Worm (Caenorhabditis elegans) whole organism, L4/young adult: ENCODE results near the gene swt-5.

ENCODE experiments used
- W03F9.2 ChIP-seq: fragments of 150-350 bp; optimal IDR thresholded peaks from 2 replicates; lab custom pipeline; 2014; ENCODE audit warnings: missing biosample characterization, missing genetic modification characterization
- dao-5 ChIP-seq: sonication (generic microtip); optimal IDR thresholded peaks from 2 replicates; lab custom pipeline; 2016; ENCODE audit warnings: missing genotype, missing genetic modification characterization, moderate library complexity, missing compliant biosample characterization
- him-1 ChIP-seq: sonication (generic microtip); optimal IDR thresholded peaks from 2 replicates; lab custom pipeline; 2016; ENCODE audit warnings: missing genotype, missing genetic modification reagents, missing genetic modification characterization, missing compliant biosample characterization

The swt-5 gene

DNA sequence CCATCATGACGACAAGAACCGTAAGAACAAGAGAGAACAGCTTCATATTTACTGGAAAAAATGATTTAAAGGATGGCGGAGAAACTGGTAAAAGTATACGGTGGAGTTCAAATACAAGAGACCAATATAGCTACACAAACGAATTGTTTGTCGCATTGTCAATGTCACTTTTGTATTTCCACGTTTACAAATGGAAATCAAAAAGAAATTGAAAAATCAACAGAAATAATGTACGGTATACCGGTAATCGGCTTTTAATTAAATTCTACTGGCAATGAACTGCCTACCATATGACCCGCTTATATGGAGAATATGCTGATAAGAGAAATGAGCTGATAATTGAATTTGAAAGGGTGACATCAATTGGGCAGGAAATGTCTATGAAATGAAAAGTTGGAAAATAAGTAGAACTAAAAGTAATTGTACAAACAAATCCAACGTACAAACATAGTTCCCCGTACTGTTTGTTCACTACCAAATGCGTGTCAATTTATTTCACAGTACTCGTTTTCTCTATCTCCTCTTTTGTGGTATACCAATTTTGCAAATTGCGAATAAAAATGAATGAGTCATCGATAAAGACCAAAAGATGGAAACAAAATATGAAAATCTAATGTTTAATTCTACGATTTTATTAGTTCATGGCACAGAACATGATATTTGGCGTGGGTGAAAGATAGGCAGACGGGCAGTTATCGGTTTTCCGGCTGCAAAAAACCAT is 9.6 kb upstream of the swt-5 start, which contains the start of gene K06A4.7:
Gene K06A4.7, minus strand, starts transcription at position 51 of the 721 bp plus-strand sequence.
- TF ChIP-seq dao-5 (no peak), W03F9.2 (tag; lab: Kevin White, UChicago) (no peak), him-1 (tag; lab: Kevin White, UChicago) (no peak)

DNA sequence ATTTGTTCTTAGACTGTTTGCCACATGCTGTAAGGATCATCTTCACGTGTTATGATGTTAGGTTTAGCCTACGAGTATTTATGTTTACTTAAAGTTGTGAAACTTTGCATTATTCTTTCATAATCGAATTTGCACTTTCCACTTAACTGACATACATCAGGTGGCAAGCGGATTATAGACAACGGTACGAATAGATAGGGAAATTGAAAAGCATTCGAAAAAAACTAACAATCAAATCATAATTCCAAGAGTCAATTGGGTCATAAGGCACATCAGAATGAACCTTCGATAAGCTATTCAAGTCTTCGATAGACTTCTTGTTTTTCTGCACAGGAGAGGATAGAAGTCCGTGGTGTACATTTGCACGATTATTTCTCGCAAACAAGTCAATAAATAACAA is 8.7 kb upstream of the swt-5 start:
- TF ChIP-seq dao-5: no peak
- no peak for TF ChIP-seq him-1 (tag; lab: Kevin White, UChicago)
- TF ChIP-seq W03F9.2 (tag; lab: Kevin White, UChicago): no peak

DNA sequence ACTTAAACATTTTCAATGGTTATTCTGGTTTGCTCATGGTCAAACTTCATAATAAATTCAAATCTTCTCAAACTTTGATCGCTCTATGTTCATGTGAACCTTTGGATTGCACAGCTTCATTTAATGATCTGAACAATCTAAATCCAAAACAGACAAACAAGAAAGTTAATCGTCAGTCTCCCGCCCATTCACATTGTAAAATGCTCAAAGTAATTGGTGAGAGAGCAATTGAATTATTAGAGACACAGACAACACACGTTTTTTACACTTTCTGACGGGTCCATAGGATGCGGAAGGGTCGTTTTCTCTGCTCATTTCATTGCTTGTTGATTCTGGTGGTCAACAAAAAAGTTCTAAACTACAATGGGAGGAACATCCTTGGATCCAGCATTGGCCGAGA is 4.5 kb upstream of the swt-5 start, which contains the start of gene gsnl-1:
Gene gsnl-1, plus strand, starts transcription at position 301 of the 400 bp plus-strand sequence.
- TF ChIP-seq him-1 (tag; lab: Kevin White, UChicago): no peak
- no peak for TF ChIP-seq W03F9.2 (tag; lab: Kevin White, UChicago)
- TF ChIP-seq dao-5: no peak

DNA sequence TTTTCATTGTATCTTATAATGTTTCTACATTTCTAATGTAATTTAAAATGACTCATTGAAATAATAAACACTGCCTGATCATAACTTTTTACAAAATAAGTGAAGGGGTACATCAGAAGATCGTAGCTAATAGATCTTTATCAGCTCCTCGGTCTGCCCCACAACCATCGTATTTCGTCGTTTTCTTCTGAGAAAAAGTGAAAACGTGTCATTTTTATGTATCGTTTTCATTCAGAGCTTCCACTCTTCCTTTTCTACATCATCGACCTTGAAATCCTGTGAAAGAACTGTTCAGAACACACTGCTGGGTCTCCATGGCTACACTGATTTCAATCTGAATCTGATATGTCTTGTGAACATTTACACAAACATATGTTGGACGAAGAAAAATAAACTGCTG is 1.9 kb upstream of the swt-5 start:
- no peak for TF ChIP-seq him-1 (tag; lab: Kevin White, UChicago)
- TF ChIP-seq dao-5: no peak
- TF ChIP-seq W03F9.2 (tag; lab: Kevin White, UChicago): no peak

DNA sequence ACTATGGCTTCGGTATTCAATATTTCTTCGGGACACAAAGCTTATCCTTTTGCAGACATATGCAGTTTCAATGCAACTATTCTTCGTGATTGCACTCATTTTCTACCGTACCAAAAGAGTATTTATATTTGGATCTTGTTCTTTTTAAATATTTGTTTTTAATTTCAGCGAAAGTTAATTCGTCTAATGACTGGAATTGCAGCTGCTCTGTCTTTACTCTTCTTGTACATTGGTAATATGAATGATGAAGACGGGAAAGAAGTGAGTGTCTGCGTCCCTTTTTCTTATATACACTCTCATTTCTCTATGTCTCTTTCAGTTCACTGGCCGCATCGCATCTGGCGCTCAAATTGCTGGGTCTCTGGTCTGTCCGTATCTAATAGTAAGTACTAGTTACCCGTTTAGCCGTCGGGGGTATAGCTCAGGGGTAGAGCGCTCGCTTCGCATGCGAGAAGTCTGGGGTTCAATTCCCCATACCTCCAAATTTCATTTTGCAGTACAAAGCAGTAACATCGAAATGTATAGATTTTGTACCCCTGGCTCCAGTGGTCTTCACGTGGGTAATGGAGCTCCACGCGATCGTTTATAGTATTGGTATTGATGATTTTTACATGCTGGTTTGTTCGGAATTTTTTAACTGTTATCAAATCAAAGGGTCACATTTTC is 2.1 kb downstream of the swt-5 start:
- TF ChIP-seq W03F9.2 (tag; lab: Kevin White, UChicago) (peak; percentile 14), him-1 (tag; lab: Kevin White, UChicago) (peak; percentile 47), dao-5 (peak; percentile 55)

DNA sequence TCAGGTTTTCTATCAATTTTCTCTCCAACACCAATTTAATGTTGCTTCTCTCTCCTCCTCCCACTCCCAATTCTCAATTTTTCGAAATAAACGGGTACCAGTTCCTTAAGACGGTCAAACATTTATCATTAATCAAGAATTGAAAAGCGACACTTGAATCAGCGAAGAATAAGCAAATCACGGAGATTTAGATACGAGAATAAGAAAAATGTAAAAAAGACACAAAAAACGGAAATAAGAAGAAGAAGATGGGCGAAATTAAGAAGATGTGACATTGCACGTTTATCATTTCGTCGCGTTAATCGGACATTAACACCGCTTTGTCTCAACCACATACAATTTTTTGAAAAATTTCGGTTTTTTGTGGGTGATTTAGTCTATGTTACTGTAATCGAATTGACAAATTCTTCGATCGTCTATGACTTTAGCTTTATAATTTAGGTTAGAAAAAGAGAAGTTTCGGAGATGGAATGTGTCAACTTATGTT is 3.3 kb downstream of the swt-5 start, which contains the start of gene haao-1:
Gene haao-1, plus strand, starts transcription at position 437 of the 487 bp plus-strand sequence.
- TF ChIP-seq W03F9.2 (tag; lab: Kevin White, UChicago): no peak
- TF ChIP-seq him-1 (tag; lab: Kevin White, UChicago): no peak
- TF ChIP-seq dao-5: no peak

DNA sequence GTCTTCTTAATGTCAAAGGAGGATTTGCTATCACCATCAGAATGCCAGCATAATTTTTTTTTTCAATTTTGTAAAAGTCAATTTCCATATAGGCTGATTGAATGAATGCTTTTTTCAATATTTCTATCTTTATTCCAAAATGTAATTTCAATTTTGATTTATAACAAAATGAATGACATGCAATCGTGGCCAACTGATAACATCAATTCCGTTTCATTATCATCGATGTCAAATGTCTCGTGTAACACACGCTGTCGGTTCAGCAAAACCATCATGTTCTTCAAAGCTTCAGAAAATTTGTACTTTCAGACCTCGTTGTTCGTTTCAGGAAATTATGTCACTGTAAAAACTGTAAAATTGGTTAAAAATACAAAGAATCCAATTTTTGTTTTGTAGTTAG is 5.7 kb downstream of the swt-5 start:
- TF ChIP-seq dao-5 (no peak), W03F9.2 (tag; lab: Kevin White, UChicago) (no peak), him-1 (tag; lab: Kevin White, UChicago) (no peak)

DNA sequence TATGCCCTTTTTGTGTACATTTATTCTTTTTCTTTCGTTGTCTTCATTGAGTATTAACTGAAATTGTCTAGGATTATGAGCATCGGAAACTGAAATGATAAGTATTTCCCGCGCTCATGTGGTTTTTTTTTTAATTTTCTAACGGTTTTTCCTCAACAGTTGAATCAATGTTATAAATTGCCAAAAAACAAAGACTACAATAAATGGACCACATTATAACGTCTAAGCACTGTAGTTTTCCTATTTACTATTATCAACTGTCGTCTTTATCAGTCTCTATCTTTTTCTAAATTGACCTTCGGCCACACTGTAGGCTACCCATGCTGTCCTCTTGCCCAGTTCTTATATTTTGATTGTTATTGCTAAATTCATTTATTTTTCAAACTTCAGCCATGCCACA is 6.5 kb downstream of the swt-5 start, which contains the start of gene acs-14:
Gene acs-14, plus strand, starts transcription at position 391 of the 400 bp plus-strand sequence.
- TF ChIP-seq dao-5 (no peak), W03F9.2 (tag; lab: Kevin White, UChicago) (no peak), him-1 (tag; lab: Kevin White, UChicago) (no peak)

DNA sequence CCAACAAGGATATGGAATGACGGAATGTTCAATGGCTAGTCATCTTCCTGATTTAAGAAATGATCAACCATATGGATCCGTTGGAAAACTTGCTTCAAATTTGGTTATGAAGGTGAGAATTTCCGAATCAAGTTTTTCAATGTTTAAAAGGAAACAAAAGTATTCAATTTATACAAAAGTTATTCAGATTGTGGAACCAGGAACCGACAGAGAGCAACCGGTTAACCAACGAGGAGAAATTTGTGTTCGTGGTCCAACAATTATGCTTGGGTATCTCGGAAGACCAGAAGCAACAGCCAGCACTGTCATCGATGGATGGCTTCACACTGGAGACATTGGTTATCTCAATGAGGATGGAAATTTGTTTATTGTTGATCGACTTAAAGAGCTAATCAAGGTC is 8.4 kb downstream of the swt-5 start:
- no peak for TF ChIP-seq dao-5
- no peak for TF ChIP-seq him-1 (tag; lab: Kevin White, UChicago)
- no peak for TF ChIP-seq W03F9.2 (tag; lab: Kevin White, UChicago)

DNA sequence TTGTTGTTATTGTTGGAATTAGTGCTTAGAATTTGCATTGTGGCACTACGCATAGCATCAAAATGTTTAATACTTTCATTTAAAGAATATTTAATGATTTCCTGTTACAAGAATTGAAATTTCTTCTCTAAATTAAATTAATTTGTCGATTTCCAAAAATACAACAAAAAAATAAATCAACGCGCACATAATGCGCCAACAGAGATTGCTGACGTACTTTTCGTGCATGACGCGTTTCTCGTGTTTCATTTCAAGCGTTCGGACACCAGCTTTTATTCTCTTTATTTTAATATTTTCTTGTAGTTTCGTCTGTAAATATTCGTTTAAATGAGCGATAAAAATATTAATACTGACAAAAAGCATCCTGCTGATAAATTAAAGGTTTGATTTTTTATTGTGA is 12.4 kb downstream of the swt-5 start, which contains the start of gene eif-2Bdelta:
Gene eif-2Bdelta, plus strand, starts transcription at position 235 of the 400 bp plus-strand sequence.
- no peak for TF ChIP-seq dao-5
- TF ChIP-seq W03F9.2 (tag; lab: Kevin White, UChicago): peak; percentile 34

DNA sequence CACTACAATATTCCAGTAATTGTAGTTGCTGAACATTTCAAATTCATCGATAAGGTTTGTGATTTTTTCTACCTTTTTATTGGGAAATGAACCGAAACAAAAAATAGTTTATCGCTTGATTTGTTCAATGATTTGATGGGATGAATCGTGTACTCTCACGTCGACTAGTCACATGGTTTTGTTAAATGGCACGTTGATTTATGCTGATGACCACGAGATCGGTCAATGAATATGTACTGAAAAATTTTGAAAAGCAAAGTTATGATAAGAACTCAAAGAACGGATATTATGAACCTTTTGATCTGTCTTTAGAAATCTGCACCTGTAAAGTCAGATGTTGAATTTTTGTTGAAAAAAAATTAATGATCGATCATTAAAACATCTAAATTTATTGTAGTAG is 15.1 kb downstream of the swt-5 start:
- TF ChIP-seq him-1 (tag; lab: Kevin White, UChicago) (no peak), dao-5 (no peak), W03F9.2 (tag; lab: Kevin White, UChicago) (no peak)

DNA sequence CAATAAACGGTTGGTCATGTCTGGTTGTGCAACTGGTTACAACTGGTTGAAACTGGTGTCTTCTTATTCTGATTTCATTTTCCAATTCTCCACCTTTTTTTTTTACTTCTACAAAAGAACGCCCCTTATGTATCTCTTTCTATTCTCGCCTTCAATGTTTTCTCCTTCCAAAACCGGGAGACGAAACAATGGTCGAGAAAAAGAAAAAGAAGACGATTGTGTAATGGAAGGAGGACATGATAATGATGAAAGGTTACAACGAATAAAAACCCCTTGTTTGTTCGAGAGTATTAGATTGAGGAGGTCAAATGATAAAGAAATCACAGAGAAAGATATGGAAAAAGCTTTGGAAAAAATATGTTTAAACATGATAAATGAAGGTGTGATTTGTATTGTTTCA is 17.6 kb downstream of the swt-5 start, which contains the start of gene C50F4.8:
Gene C50F4.8, minus strand, starts transcription at position 28 of the 400 bp plus-strand sequence.
- TF ChIP-seq dao-5 (no peak), him-1 (tag; lab: Kevin White, UChicago) (no peak), W03F9.2 (tag; lab: Kevin White, UChicago) (no peak)

DNA sequence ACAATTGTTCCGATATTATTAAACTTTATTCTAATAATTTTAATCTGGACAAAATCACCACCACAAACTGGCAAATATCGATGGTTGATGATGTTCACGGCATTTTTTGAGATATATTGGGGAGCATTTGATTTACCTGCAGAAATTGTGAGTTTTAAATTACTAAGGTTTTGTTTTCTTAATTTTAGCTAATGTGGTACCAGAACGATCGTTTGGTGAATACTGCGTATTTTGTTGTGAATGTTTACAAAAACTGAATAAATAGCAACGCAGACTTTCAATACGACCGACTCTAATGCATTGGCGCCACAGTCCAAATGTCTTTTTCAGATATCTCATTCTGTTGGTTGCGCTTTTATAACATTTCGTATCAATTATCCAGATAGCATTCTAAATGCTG is 20.5 kb downstream of the swt-5 start:
- TF ChIP-seq dao-5 (no peak), him-1 (tag; lab: Kevin White, UChicago) (no peak), W03F9.2 (tag; lab: Kevin White, UChicago) (no peak)

DNA sequence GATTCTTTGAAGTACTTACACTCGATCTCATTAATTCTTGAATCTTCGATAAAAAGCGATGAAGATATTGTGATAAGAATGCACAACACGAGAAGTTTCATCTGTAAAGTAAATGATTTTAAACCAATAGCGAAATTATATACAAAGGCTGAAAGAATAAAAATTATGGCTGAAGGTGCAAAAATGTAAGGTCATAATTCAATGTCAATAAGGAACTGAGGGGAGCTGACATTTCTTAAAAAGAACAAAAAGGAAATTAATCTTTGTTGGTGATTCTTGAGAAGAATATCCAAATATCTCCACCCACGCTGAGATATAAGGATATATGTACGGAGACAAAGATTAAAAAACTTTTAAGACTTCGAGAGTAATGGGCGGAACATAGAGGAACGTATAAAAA is 22.9 kb downstream of the swt-5 start, which contains the start of gene C50F4.9:
Gene C50F4.9, minus strand, starts transcription at position 101 of the 400 bp plus-strand sequence.
- no peak for TF ChIP-seq W03F9.2 (tag; lab: Kevin White, UChicago)
- TF ChIP-seq him-1 (tag; lab: Kevin White, UChicago): no peak
- TF ChIP-seq dao-5: no peak
